Worm (Caenorhabditis elegans) whole organism, mixed stage, embryonic: ENCODE data around the gene C47E8.11.

Experiments used
- lin-13 ChIP-seq: fragments of 150-350 bp; optimal IDR thresholded peaks from 2 replicates; lab custom pipeline; 2014; ENCODE audit warnings: missing biosample characterization, missing genetic modification characterization
- lsy-2 ChIP-seq: fragments of 150-350 bp; optimal IDR thresholded peaks from 2 replicates; lab custom pipeline; 2014; ENCODE audit warnings: missing biosample characterization, missing genetic modification characterization
- mep-1 ChIP-seq: fragments of 150-350 bp; optimal IDR thresholded peaks from 2 replicates; lab custom pipeline; 2017; ENCODE audit warnings: missing biosample characterization, missing genetic modification reagents, missing genetic modification characterization, inconsistent platforms
- nhr-2 ChIP-seq: fragments of 150-350 bp; optimal IDR thresholded peaks from 2 replicates; lab custom pipeline; 2014; ENCODE audit warnings: missing biosample characterization, missing genetic modification characterization
- nhr-28 ChIP-seq: fragments of 150-350 bp; optimal IDR thresholded peaks from 2 replicates; lab custom pipeline; 2014; ENCODE audit warnings: missing biosample characterization, missing genetic modification characterization
- pha-4 ChIP-seq: fragments of 150-350 bp; optimal IDR thresholded peaks from 2 replicates; lab custom pipeline; 2018; ENCODE audit warnings: missing biosample characterization, missing genetic modification reagents, missing genetic modification characterization
- sptf-1 ChIP-seq: sonication (generic microtip); optimal IDR thresholded peaks from 2 replicates; lab custom pipeline; 2017; ENCODE audit warnings: mild to moderate bottlenecking, missing genetic modification characterization, moderate library complexity, missing compliant biosample characterization
- unc-62 ChIP-seq: fragments of 150-350 bp; optimal IDR thresholded peaks from 2 replicates; lab custom pipeline; 2014; ENCODE audit warnings: missing biosample characterization, missing genetic modification reagents, missing genetic modification characterization

- peak; percentile 41 for TF ChIP-seq unc-62 (GFP tag; lab: Kevin White, UChicago)
- TF ChIP-seq mep-1 (tag; lab: Kevin White, UChicago) = no peak
- TF ChIP-seq lin-13 (tag; lab: Kevin White, UChicago) = no peak
- no peak for TF ChIP-seq pha-4 (tag; lab: Kevin White, UChicago)
- no peak for TF ChIP-seq sptf-1 (tag; lab: Kevin White, UChicago)
- no peak for TF ChIP-seq nhr-2
- TF ChIP-seq lsy-2 = no peak
- TF ChIP-seq nhr-28 (tag; lab: Kevin White, UChicago) = no peak
Observed at ce11 chrV:14645817-14646789, 42.3 kb upstream of the C47E8.11 start, which contains the start of the genes rfc-1 and pmp-3.
